Fruit fly (Drosophila melanogaster) whole organism, embryonic: Measurements from ENCODE around the gene Neu2.

Experiments used
- C15 ChIP-seq: fragments of 200-800 bp; sonication (Bioruptor generic); IDR thresholded peaks from 3 replicates; pipeline ENCODE4 v1.3.6; 2022; ENCODE audit warnings: missing biosample characterization, missing genetic modification characterization
- CG10979 ChIP-seq: fragments of 200-800 bp; sonication (Bioruptor generic); optimal IDR thresholded peaks from 2 replicates; lab custom pipeline; 2018; ENCODE audit warnings: missing biosample characterization, mild to moderate bottlenecking, missing genetic modification characterization, moderate library complexity
- CG12219 ChIP-seq: fragments of 200-800 bp; sonication (Bioruptor generic); optimal IDR thresholded peaks from 3 replicates; lab custom pipeline; 2018; ENCODE audit warnings: missing biosample characterization, mild to moderate bottlenecking, missing genetic modification characterization
- CG12942 ChIP-seq: fragments of 200-800 bp; sonication (Bioruptor generic); optimal IDR thresholded peaks from 3 replicates; lab custom pipeline; 2016; ENCODE audit warnings: missing biosample characterization, missing genetic modification characterization
- CG13775 ChIP-seq: fragments of 200-800 bp; sonication (Bioruptor generic); optimal IDR thresholded peaks from 3 replicates; lab custom pipeline; 2017; ENCODE audit warnings: missing biosample characterization, mild to moderate bottlenecking, missing genetic modification characterization
- CG14965 ChIP-seq: fragments of 200-800 bp; sonication (Bioruptor generic); optimal IDR thresholded peaks from 2 replicates; lab custom pipeline; 2016; ENCODE audit warnings: missing biosample characterization, missing genetic modification characterization, borderline replicate concordance
- CG15696 ChIP-seq: fragments of 200-800 bp; sonication (Bioruptor generic); optimal IDR thresholded peaks from 2 replicates; lab custom pipeline; 2019; ENCODE audit warnings: missing biosample characterization, mild to moderate bottlenecking, missing genetic modification characterization, moderate library complexity
- CG16863 ChIP-seq: fragments of 200-800 bp; sonication (Bioruptor generic); optimal IDR thresholded peaks from 3 replicates; lab custom pipeline; 2016; ENCODE audit warnings: missing biosample characterization, missing genetic modification characterization
- CG30403 ChIP-seq: fragments of 200-800 bp; sonication (Bioruptor generic); optimal IDR thresholded peaks from 3 replicates; lab custom pipeline; 2016; ENCODE audit warnings: missing biosample characterization, missing genetic modification characterization
- CG31365 ChIP-seq: fragments of 200-800 bp; sonication (Bioruptor generic); optimal IDR thresholded peaks from 2 replicates; lab custom pipeline; 2018; ENCODE audit warnings: missing biosample characterization, mild to moderate bottlenecking, missing genetic modification characterization
- CG34224 ChIP-seq: fragments of 200-800 bp; sonication (Bioruptor generic); IDR thresholded peaks from 3 replicates; pipeline ENCODE4 v1.3.6; 2022; ENCODE audit warnings: missing biosample characterization, missing genetic modification characterization; ENCODE audit not compliant: partially characterized antibody
- CG34376 ChIP-seq: fragments of 200-800 bp; sonication (Bioruptor generic); optimal IDR thresholded peaks from 2 replicates; lab custom pipeline; 2018; ENCODE audit warnings: missing biosample characterization, mild to moderate bottlenecking, missing genetic modification characterization
- CG7745 ChIP-seq: fragments of 200-800 bp; sonication (Bioruptor generic); optimal IDR thresholded peaks from 2 replicates; lab custom pipeline; 2018; ENCODE audit warnings: missing biosample characterization, mild to moderate bottlenecking, missing genetic modification characterization, moderate library complexity
- CG7839 ChIP-seq: fragments of 200-800 bp; sonication (Bioruptor generic); optimal IDR thresholded peaks from 3 replicates; lab custom pipeline; 2018; ENCODE audit warnings: missing biosample characterization, mild to moderate bottlenecking, missing genetic modification characterization, moderate library complexity
- CG8944 ChIP-seq: fragments of 200-800 bp; sonication (Bioruptor generic); optimal IDR thresholded peaks from 3 replicates; lab custom pipeline; 2016; ENCODE audit warnings: missing biosample characterization, missing genetic modification characterization
- Camta ChIP-seq: fragments of 200-800 bp; sonication (Bioruptor generic); optimal IDR thresholded peaks from 2 replicates; lab custom pipeline; 2016; ENCODE audit warnings: missing biosample characterization, missing genetic modification characterization
- D19B ChIP-seq: fragments of 200-800 bp; sonication (Bioruptor generic); optimal IDR thresholded peaks from 2 replicates; lab custom pipeline; 2017; ENCODE audit warnings: missing biosample characterization, mild to moderate bottlenecking, missing genetic modification characterization
- Doc2 ChIP-seq: fragments of 200-800 bp; sonication (Bioruptor generic); IDR thresholded peaks from 2 replicates; pipeline ENCODE4 v1.3.6; 2022; ENCODE audit warnings: missing biosample characterization, missing genetic modification characterization
- ERR ChIP-seq: fragments of 200-800 bp; sonication (Bioruptor generic); optimal IDR thresholded peaks from 2 replicates; lab custom pipeline; 2016; ENCODE audit warnings: missing biosample characterization, missing genetic modification characterization
- HLH3B ChIP-seq: fragments of 200-800 bp; sonication (Bioruptor generic); IDR thresholded peaks from 2 replicates; pipeline ENCODE4 v1.3.6; 2022; ENCODE audit warnings: missing biosample characterization, missing genetic modification characterization
- Lpt ChIP-seq: fragments of >200 bp; optimal IDR thresholded peaks from 2 replicates; lab custom pipeline; 2018; ENCODE audit warnings: missing biosample characterization, missing genetic modification characterization
- Mes4 ChIP-seq: fragments of 200-800 bp; sonication (Bioruptor generic); optimal IDR thresholded peaks from 2 replicates; lab custom pipeline; 2016; ENCODE audit warnings: missing biosample characterization, missing genetic modification characterization
- NfI ChIP-seq: fragments of 200-800 bp; sonication (Bioruptor generic); optimal IDR thresholded peaks from 3 replicates; lab custom pipeline; 2018; ENCODE audit warnings: missing biosample characterization, mild to moderate bottlenecking, missing genetic modification characterization, moderate library complexity
- Rfx ChIP-seq: fragments of 200-800 bp; sonication (Bioruptor generic); IDR thresholded peaks from 2 replicates; pipeline ENCODE4 v1.3.6; 2022; ENCODE audit warnings: missing biosample characterization, missing genetic modification characterization
- Trl ChIP-seq, 3 experiments: fragments of >200 bp in 2 of 3; fragments of 200-800 bp in 1 of 3; sonication (Bioruptor generic) in 1 of 3; optimal IDR thresholded peaks; 2 replicates in 1 of 3; 3 replicates in 2 of 3; lab custom pipeline; 2016 to 2017; ENCODE audit warnings: missing biosample characterization in 1 of 3, missing genetic modification characterization in 1 of 3
- Usf ChIP-seq: fragments of 200-800 bp; sonication (Bioruptor generic); optimal IDR thresholded peaks from 2 replicates; lab custom pipeline; 2017; ENCODE audit warnings: missing genotype, missing biosample characterization, missing genetic modification characterization
- Xbp1 ChIP-seq: fragments of 200-800 bp; sonication (Bioruptor generic); optimal IDR thresholded peaks from 3 replicates; lab custom pipeline; 2016; ENCODE audit warnings: missing biosample characterization, mild to moderate bottlenecking, missing genetic modification characterization
- amos ChIP-seq: fragments of 200-800 bp; sonication (Bioruptor generic); IDR thresholded peaks from 2 replicates; pipeline ENCODE4 v1.3.6; 2022; ENCODE audit warnings: missing biosample characterization, missing genetic modification characterization; ENCODE audit not compliant: partially characterized antibody
- chinmo ChIP-seq: fragments of 200-800 bp; sonication (Bioruptor generic); IDR thresholded peaks from 4 replicates; pipeline ENCODE4 v1.3.6; 2022; ENCODE audit warnings: missing biosample characterization, missing genetic modification characterization; ENCODE audit not compliant: partially characterized antibody
- chm ChIP-seq: fragments of 200-800 bp; sonication (Bioruptor generic); IDR thresholded peaks from 2 replicates; pipeline ENCODE4 v1.3.6; 2022; ENCODE audit warnings: missing biosample characterization, missing genetic modification characterization
- chn ChIP-seq: fragments of 200-800 bp; sonication (Bioruptor generic); optimal IDR thresholded peaks from 2 replicates; lab custom pipeline; 2016; ENCODE audit warnings: missing biosample characterization, missing genetic modification characterization
- dimm ChIP-seq: fragments of 200-800 bp; sonication (Bioruptor generic); IDR thresholded peaks from 2 replicates; pipeline ENCODE4 v1.3.6; 2022; ENCODE audit warnings: missing biosample characterization, missing genetic modification characterization
- dm ChIP-seq: fragments of 200-800 bp; sonication (Bioruptor generic); optimal IDR thresholded peaks from 3 replicates; lab custom pipeline; 2016; ENCODE audit warnings: missing biosample characterization, missing genetic modification characterization
- dpn ChIP-seq, 2 experiments: fragments of 200-800 bp; sonication (Bioruptor generic); optimal IDR thresholded peaks; 3 replicates each; lab custom pipeline; 2016; ENCODE audit warnings: missing biosample characterization in 2 of 2, missing genetic modification characterization in 2 of 2
- fd96Cb ChIP-seq: fragments of 200-800 bp; sonication (Bioruptor generic); optimal IDR thresholded peaks from 2 replicates; lab custom pipeline; 2018; ENCODE audit warnings: missing biosample characterization, mild to moderate bottlenecking, missing genetic modification characterization, moderate library complexity
- hbn ChIP-seq: fragments of 200-800 bp; sonication (Bioruptor generic); IDR thresholded peaks from 2 replicates; pipeline ENCODE4 v1.3.6; 2022; ENCODE audit warnings: missing biosample characterization, missing genetic modification characterization; ENCODE audit not compliant: partially characterized antibody
- lbe ChIP-seq: fragments of 200-800 bp; sonication (Bioruptor generic); optimal IDR thresholded peaks from 2 replicates; lab custom pipeline; 2016; ENCODE audit warnings: missing biosample characterization, mild to moderate bottlenecking, missing genetic modification characterization
- maf-S ChIP-seq: fragments of 200-800 bp; sonication (Bioruptor generic); optimal IDR thresholded peaks from 2 replicates; lab custom pipeline; 2016; ENCODE audit warnings: missing biosample characterization, missing genetic modification characterization
- mld ChIP-seq: fragments of 200-800 bp; sonication (Bioruptor generic); IDR thresholded peaks from 3 replicates; pipeline ENCODE4 v1.3.6; 2022; ENCODE audit warnings: missing biosample characterization, missing genetic modification characterization; ENCODE audit not compliant: partially characterized antibody
- odd ChIP-seq: fragments of 200-800 bp; sonication (Bioruptor generic); optimal IDR thresholded peaks from 2 replicates; lab custom pipeline; 2017; ENCODE audit warnings: missing biosample characterization, mild to moderate bottlenecking, missing genetic modification characterization
- onecut ChIP-seq: fragments of 200-800 bp; sonication (Bioruptor generic); IDR thresholded peaks from 2 replicates; pipeline ENCODE4 v1.3.6; 2022; ENCODE audit warnings: missing biosample characterization, missing genetic modification characterization
- psq ChIP-seq: fragments of 200-800 bp; sonication (Bioruptor generic); optimal IDR thresholded peaks from 2 replicates; lab custom pipeline; 2017; ENCODE audit warnings: missing biosample characterization, missing genetic modification characterization
- ranshi ChIP-seq: fragments of 200-800 bp; sonication (Bioruptor generic); IDR thresholded peaks from 2 replicates; pipeline ENCODE4 v1.3.6; 2022; ENCODE audit warnings: missing biosample characterization, missing genetic modification characterization
- stwl ChIP-seq: fragments of 200-800 bp; sonication (Bioruptor generic); optimal IDR thresholded peaks from 3 replicates; lab custom pipeline; 2018; ENCODE audit warnings: missing biosample characterization, mild to moderate bottlenecking, missing genetic modification characterization, moderate library complexity
- tin ChIP-seq: fragments of 200-800 bp; sonication (Bioruptor generic); optimal IDR thresholded peaks from 3 replicates; lab custom pipeline; 2016; ENCODE audit warnings: missing biosample characterization, missing genetic modification characterization
- vvl ChIP-seq: fragments of 200-800 bp; sonication (Bioruptor generic); IDR thresholded peaks from 2 replicates; pipeline ENCODE4 v1.3.6; 2022; ENCODE audit warnings: missing biosample characterization, missing genetic modification characterization
- zen2 ChIP-seq: fragments of 200-800 bp; sonication (Bioruptor generic); IDR thresholded peaks from 3 replicates; pipeline ENCODE4 v1.3.6; 2022; ENCODE audit warnings: missing biosample characterization, missing genetic modification characterization; ENCODE audit not compliant: partially characterized antibody

Gene Neu2

dm6 chr3L:21539245-21540196 is 49.1 kb upstream of the Neu2 start, which contains the start of the genes COX8 and VhaM9.7-b (continued):
- TF ChIP-seq zen2 (GFP tag; lab: Robert Waterston, UW) (peak; percentile 51; the same call in 1 of the 3 replicates), D19B (GFP tag; lab: Kevin White, UChicago) (peak; percentile 21), chinmo (0 out of 4 replicates have a peak, but pooled peaks have one; percentile 63), ERR (GFP tag; lab: Kevin White, UChicago) (no peak), CG14965 (GFP tag; lab: Kevin White, UChicago) (no peak), Trl (optimal IDR thresholded peaks at IDR 0.05; lab: Kevin White, UChicago) (no peak), Trl (GFP tag; optimal IDR thresholded peaks at IDR 0.05; lab: Kevin White, UChicago) (peak; percentile 70), ranshi (GFP tag; lab: Robert Waterston, UW) (peak; percentile 73), CG8944 (GFP tag; lab: Kevin White, UChicago) (peak; percentile 58), Usf (GFP tag; lab: Kevin White, UChicago) (peak; percentile 89), Mes4 (GFP tag; lab: Kevin White, UChicago) (no peak), Xbp1 (GFP tag; lab: Kevin White, UChicago) (peak; percentile 72), CG31365 (tag; lab: Kevin White, UChicago) (no peak), dm (GFP tag; lab: Kevin White, UChicago) (peak; percentile 12), CG12942 (peak; percentile 34), HLH3B (peak; percentile 70), CG10979 (tag; lab: Kevin White, UChicago) (peak; percentile 37), CG7745 (tag; lab: Kevin White, UChicago) (no peak), chm (no peak), fd96Cb (tag; lab: Kevin White, UChicago) (peak; percentile 43), psq (GFP tag; lab: Kevin White, UChicago) (peak; percentile 18), Camta (peak; percentile 36), C15 (no peak), CG13775 (GFP tag; lab: Kevin White, UChicago) (peak; percentile 76), mld (GFP tag; lab: Robert Waterston, UW) (peak; percentile 44; the same call in 1 of the 3 replicates), dimm (GFP tag; lab: Robert Waterston, UW) (no peak), dpn (GFP tag; optimal IDR thresholded peaks at IDR 0.05; lab: Kevin White, UChicago) (peak; percentile 54 to 68), CG30403 (GFP tag; lab: Kevin White, UChicago) (peak; percentile 81), CG34376 (GFP tag; lab: Kevin White, UChicago) (peak; percentile 27), CG7839 (no peak), amos (GFP tag; lab: Robert Waterston, UW) (peak; percentile 72), Doc2 (GFP tag; lab: Robert Waterston, UW) (no peak), NfI (GFP tag; lab: Kevin White, UChicago) (peak; percentile 65), CG34224 (peak; percentile 21; the same call in 1 of the 3 replicates), chn (peak; percentile 55), tin (GFP tag; lab: Kevin White, UChicago) (peak; percentile 64), CG15696 (tag; lab: Kevin White, UChicago) (peak; percentile 43), lbe (GFP tag; lab: Kevin White, UChicago) (peak; percentile 38), onecut (GFP tag; lab: Robert Waterston, UW) (peak; percentile 82), CG12219 (GFP tag; lab: Kevin White, UChicago) (no peak), CG16863 (GFP tag; lab: Kevin White, UChicago) (peak; percentile 40), Rfx (GFP tag; lab: Robert Waterston, UW) (peak; percentile 74), vvl (GFP tag; lab: Robert Waterston, UW) (no peak; the same call in 1 of the 2 replicates), odd (GFP tag; lab: Kevin White, UChicago) (no peak), maf-S (GFP tag; lab: Kevin White, UChicago) (peak; percentile 38), hbn (GFP tag; lab: Robert Waterston, UW) (peak; percentile 53), stwl (tag; lab: Kevin White, UChicago) (peak; percentile 36), Lpt (GFP tag; lab: Kevin White, UChicago) (no peak)
